Worm (Caenorhabditis elegans) whole organism, young adult: ENCODE data around the gene fbxa-127.

Source experiments
- F10E7.11 ChIP-seq: sonication (generic microtip); optimal IDR thresholded peaks from 2 replicates; lab custom pipeline; 2017; ENCODE audit warnings: mild to moderate bottlenecking, missing genetic modification characterization, moderate library complexity, missing compliant biosample characterization
- F39B2.1 ChIP-seq: fragments of 200-800 bp; sonication (Bioruptor generic); IDR thresholded peaks from 2 replicates; pipeline ENCODE4 v1.3.6; 2022; ENCODE audit warnings: missing genetic modification reagents, missing genetic modification characterization, missing compliant biosample characterization
- T07F8.4 ChIP-seq: sonication (generic microtip); optimal IDR thresholded peaks from 2 replicates; lab custom pipeline; 2016; ENCODE audit warnings: mild to moderate bottlenecking, missing genetic modification characterization, moderate library complexity, missing compliant biosample characterization
- T26A5.8 ChIP-seq: sonication (generic microtip); optimal IDR thresholded peaks from 2 replicates; lab custom pipeline; 2016; ENCODE audit warnings: missing genetic modification characterization, missing compliant biosample characterization
- Y53F4B.3 ChIP-seq: fragments of 200-800 bp; sonication (Bioruptor generic); IDR thresholded peaks from 2 replicates; pipeline ENCODE4 v1.3.6; 2022; ENCODE audit warnings: missing genetic modification reagents, missing genetic modification characterization, missing compliant biosample characterization
- Y53G8AR.9 ChIP-seq: fragments of 200-800 bp; sonication (Bioruptor generic); conservative IDR thresholded peaks from 2 replicates; pipeline ENCODE4 v1.3.6; 2022; ENCODE audit warnings: missing genetic modification reagents, missing genetic modification characterization, missing compliant biosample characterization
- akir-1 ChIP-seq: fragments of 200-800 bp; sonication (Bioruptor generic); optimal IDR thresholded peaks from 2 replicates; lab custom pipeline; 2018; ENCODE audit warnings: mild to moderate bottlenecking, missing genetic modification characterization, moderate library complexity, missing compliant biosample characterization
- dox-1 ChIP-seq: fragments of 200-800 bp; sonication (Bioruptor generic); IDR thresholded peaks from 2 replicates; pipeline ENCODE4 v1.3.6; 2022; ENCODE audit warnings: missing genetic modification reagents, missing genetic modification characterization, missing compliant biosample characterization
- gei-17 ChIP-seq: fragments of 200-800 bp; sonication (Bioruptor generic); optimal IDR thresholded peaks from 2 replicates; lab custom pipeline; 2018; ENCODE audit warnings: mild to moderate bottlenecking, missing genetic modification characterization, missing compliant biosample characterization
- madf-3 ChIP-seq: fragments of 200-800 bp; sonication (Bioruptor generic); IDR thresholded peaks from 2 replicates; pipeline ENCODE4 v1.3.6; 2022; ENCODE audit warnings: missing genetic modification reagents, missing genetic modification characterization, missing compliant biosample characterization
- mcd-1 ChIP-seq: fragments of 200-800 bp; sonication (Bioruptor generic); IDR thresholded peaks from 2 replicates; pipeline ENCODE4 v1.3.6; 2022; ENCODE audit warnings: missing genetic modification reagents, missing genetic modification characterization, missing compliant biosample characterization
- nhr-179 ChIP-seq: sonication (generic microtip); optimal IDR thresholded peaks from 2 replicates; lab custom pipeline; 2016; ENCODE audit warnings: mild to moderate bottlenecking, missing genetic modification characterization, missing compliant biosample characterization
- pha-4 ChIP-seq: fragments of 150-350 bp; sonication (generic microtip); optimal IDR thresholded peaks from 2 replicates; lab custom pipeline; 2014; ENCODE audit warnings: missing biosample characterization, missing genetic modification reagents, missing genetic modification characterization
- rpc-1 ChIP-seq, 2 experiments: fragments of 150-350 bp in 1 of 2; sonication (generic microtip) in 1 of 2; optimal IDR thresholded peaks; 2 replicates each; lab custom pipeline; 2014 to 2018; ENCODE audit warnings: missing biosample characterization in 1 of 2, missing genetic modification characterization in 1 of 2, missing genetic modification reagents in 1 of 2, missing genotype in 1 of 2
- unc-62 ChIP-seq: fragments of 150-350 bp; optimal IDR thresholded peaks from 2 replicates; lab custom pipeline; 2014; ENCODE audit warnings: missing biosample characterization, missing genetic modification reagents, missing genetic modification characterization

The fbxa-127 gene

ce11 chrV:16779281-16779597, 50.7 kb downstream of the fbxa-127 start:
- TF ChIP-seq T26A5.8 (tag; lab: Kevin White, UChicago): no peak
- TF ChIP-seq pha-4: no peak
- no peak for TF ChIP-seq nhr-179 (tag; lab: Kevin White, UChicago)
- no peak for TF ChIP-seq rpc-1 (optimal IDR thresholded peaks at IDR 0.05; lab: Kevin White, UChicago)
- no peak for TF ChIP-seq rpc-1 (tag; optimal IDR thresholded peaks at IDR 0.05; lab: Kevin White, UChicago)
- no peak for TF ChIP-seq akir-1 (GFP tag; lab: Kevin White, UChicago)
- TF ChIP-seq dox-1 (GFP tag; lab: Robert Waterston, UW): no peak
- no peak for TF ChIP-seq Y53F4B.3 (GFP tag; lab: Robert Waterston, UW)
- TF ChIP-seq unc-62: no peak
- no peak for TF ChIP-seq Y53G8AR.9 (GFP tag; lab: Robert Waterston, UW)
- TF ChIP-seq F39B2.1 (GFP tag; lab: Robert Waterston, UW): no peak
- no peak for TF ChIP-seq gei-17 (GFP tag; lab: Kevin White, UChicago)
- TF ChIP-seq madf-3 (GFP tag; lab: Robert Waterston, UW): no peak
- no peak for TF ChIP-seq mcd-1 (GFP tag; lab: Robert Waterston, UW)
- no peak for TF ChIP-seq T07F8.4 (tag; lab: Kevin White, UChicago)
- TF ChIP-seq F10E7.11 (tag; lab: Kevin White, UChicago): no peak
